Worm (Caenorhabditis elegans) whole organism, mixed stage, embryonic: ENCODE measurements around the gene C41H7.2.

Experiments
- ceh-39 ChIP-seq: fragments of 150-350 bp; optimal IDR thresholded peaks from 2 replicates; lab custom pipeline; 2014; ENCODE audit warnings: missing biosample characterization, missing genetic modification characterization
- ces-1 ChIP-seq: fragments of 150-350 bp; optimal IDR thresholded peaks from 2 replicates; lab custom pipeline; 2014; ENCODE audit warnings: missing biosample characterization, missing genetic modification reagents, missing genetic modification characterization
- ham-2 ChIP-seq: fragments of 200-800 bp; sonication (Bioruptor generic); optimal IDR thresholded peaks from 2 replicates; lab custom pipeline; 2018; ENCODE audit warnings: mild to moderate bottlenecking, missing genetic modification characterization, missing compliant biosample characterization
- mep-1 ChIP-seq: fragments of 150-350 bp; optimal IDR thresholded peaks from 2 replicates; lab custom pipeline; 2017; ENCODE audit warnings: missing biosample characterization, missing genetic modification reagents, missing genetic modification characterization, inconsistent platforms
- snpc-4 ChIP-seq: fragments of 150-350 bp; optimal IDR thresholded peaks from 2 replicates; lab custom pipeline; 2014; ENCODE audit warnings: missing biosample characterization, missing genetic modification characterization
- ztf-11 ChIP-seq: fragments of 150-350 bp; optimal IDR thresholded peaks from 2 replicates; lab custom pipeline; 2014; ENCODE audit warnings: missing biosample characterization, missing genetic modification characterization

ce11 chrII:3062222-3062621, 47.6 kb downstream of the C41H7.2 start:
- no peak for TF ChIP-seq ceh-39 (tag; lab: Kevin White, UChicago)
- no peak for TF ChIP-seq ham-2
- TF ChIP-seq mep-1 (tag; lab: Kevin White, UChicago): no peak
- no peak for TF ChIP-seq ces-1 (GFP tag; lab: Kevin White, UChicago)
- no peak for TF ChIP-seq ztf-11
- TF ChIP-seq snpc-4 (tag; lab: Kevin White, UChicago): no peak
